Fruit fly (Drosophila melanogaster): ENCODE measurements around the gene CG31495.

The CG31495 gene

dm6 chr3R:13793105-13793978 is 46.4 kb downstream of the CG31495 start:
- no peak for TF ChIP-seq Dll (optimal IDR thresholded peaks at IDR 0.05)
- TF ChIP-seq psq (optimal IDR thresholded peaks at IDR 0.05), result no peak
- TF ChIP-seq pan (optimal IDR thresholded peaks at IDR 0.05), result no peak
- TF ChIP-seq usp (GFP tag; optimal IDR thresholded peaks at IDR 0.05), result no peak
- peak in 1 of 2 experiments; percentile 60 for TF ChIP-seq EcR (GFP tag; optimal IDR thresholded peaks at IDR 0.05)
- no peak for TF ChIP-seq CG8478 (optimal IDR thresholded peaks at IDR 0.05)

dm6 chr3R:13790820-13791219 is 48.9 kb downstream of the CG31495 start:
- no peak for TF ChIP-seq pan (optimal IDR thresholded peaks at IDR 0.05)
- TF ChIP-seq CG8478 (optimal IDR thresholded peaks at IDR 0.05), result no peak
- TF ChIP-seq EcR (GFP tag; optimal IDR thresholded peaks at IDR 0.05), result peak; percentile 50 to 56
- no peak for TF ChIP-seq usp (GFP tag; optimal IDR thresholded peaks at IDR 0.05)

dm6 chr3R:13789617-13790277 is 50.0 kb downstream of the CG31495 start:
- TF ChIP-seq CG8478 (optimal IDR thresholded peaks at IDR 0.05) (no peak), pan (optimal IDR thresholded peaks at IDR 0.05) (no peak), usp (GFP tag; optimal IDR thresholded peaks at IDR 0.05) (no peak), EcR (GFP tag; optimal IDR thresholded peaks at IDR 0.05) (peak; percentile 88 to 98)

- TF ChIP-seq CG8478 (optimal IDR thresholded peaks at IDR 0.05), result no peak
- no peak for TF ChIP-seq pan (optimal IDR thresholded peaks at IDR 0.05)
- TF ChIP-seq Dll (optimal IDR thresholded peaks at IDR 0.05), result no peak
Measured at dm6 chr3R:13788672-13789071, 51.1 kb downstream of the CG31495 start.

Data from whole organism.